Fruit fly (Drosophila melanogaster) whole organism, larva: Measurements from ENCODE around the gene CG14069.

Experiments used
- noc ChIP-seq: fragments of 200-800 bp; sonication (Bioruptor generic); optimal IDR thresholded peaks from 3 replicates; lab custom pipeline; 2019; ENCODE audit warnings: missing biosample characterization, mild to moderate bottlenecking, missing genetic modification characterization, moderate library complexity

CG14069 gene

DNA sequence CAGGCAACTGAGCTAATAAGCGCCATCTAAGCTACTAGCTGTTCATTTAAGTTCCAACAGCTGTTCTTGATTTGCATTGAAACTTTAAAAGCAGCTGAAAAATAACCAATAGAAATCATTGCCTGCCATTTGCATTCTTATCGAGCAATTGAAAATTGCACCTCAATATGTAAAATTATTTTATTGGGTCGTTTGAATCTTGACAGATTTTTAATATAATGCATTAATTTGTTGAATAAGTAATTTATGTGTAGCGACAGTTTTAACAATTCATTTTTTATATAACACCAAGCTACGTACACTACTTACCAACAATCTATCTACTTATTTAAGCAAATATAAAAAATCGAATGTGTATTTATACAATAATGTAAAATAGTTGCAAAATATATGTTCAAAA is at the start of gene CG14069:
Gene CG14069 (minus strand): TSS at position 101 of the 400 bp plus-strand sequence.
- TF ChIP-seq noc = no peak

DNA sequence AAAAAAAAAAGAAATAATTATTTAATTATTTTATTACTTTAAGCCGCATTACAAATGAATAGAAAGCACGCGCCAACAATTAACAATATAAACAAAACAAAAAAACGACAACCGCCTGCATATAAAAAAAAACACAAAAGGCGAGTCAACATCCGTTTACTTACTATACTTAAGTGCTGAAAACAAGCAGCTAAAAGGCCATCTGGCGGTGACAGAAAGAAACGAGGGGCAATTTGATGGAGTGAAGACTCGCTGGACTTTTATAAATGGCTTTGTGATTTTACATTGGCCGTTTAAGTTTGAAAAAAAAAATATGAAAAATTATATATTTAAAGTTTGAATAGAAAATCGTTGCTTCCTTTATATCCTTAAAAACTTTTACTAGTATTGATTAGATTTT is 29.7 kb upstream of the CG14069 start:
- no peak for TF ChIP-seq noc

DNA sequence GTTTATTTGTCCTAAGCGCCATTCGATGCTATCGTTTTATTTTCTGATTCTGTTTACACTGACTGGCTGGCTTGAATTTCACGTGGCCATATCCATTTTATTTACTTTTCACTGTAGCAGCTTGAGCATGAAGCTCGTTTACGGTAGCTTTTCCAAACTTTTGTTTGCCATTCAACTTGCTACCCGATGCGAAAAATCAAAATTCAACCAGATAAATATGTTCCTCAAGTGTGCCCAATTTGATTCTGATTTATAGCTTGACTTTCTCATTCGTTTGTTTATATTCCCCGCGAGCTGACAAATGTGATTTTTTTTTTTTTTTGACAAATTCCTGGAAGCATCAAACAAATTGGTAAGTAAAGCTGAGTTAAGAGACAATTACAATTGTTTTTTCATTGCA is 25.9 kb upstream of the CG14069 start, which contains the start of gene CG14072:
Gene CG14072 (plus strand): TSS at position 301 of the 400 bp plus-strand sequence.
- TF ChIP-seq noc = no peak

DNA sequence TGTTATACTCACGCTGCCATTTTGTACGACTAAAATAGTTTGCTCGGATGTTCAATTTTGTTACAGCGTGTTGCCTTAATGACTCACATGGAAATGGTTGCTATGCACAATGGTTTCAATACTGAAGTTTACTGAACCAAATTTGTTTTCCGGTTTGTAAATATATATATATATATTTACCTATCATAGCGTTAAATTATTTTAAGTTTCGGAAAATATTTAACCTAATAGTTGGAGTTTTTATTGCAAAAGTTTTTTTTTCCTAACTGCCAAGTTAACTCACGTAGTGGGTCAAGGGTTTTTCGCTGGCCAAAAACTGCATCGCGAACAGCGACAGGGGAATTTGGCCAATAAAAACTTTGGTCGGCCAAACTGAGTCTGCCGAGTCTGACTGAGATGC is 1.7 kb downstream of the CG14069 start, which contains the start of gene CG7309:
Gene CG7309 (minus strand): TSS at position 101 of the 400 bp plus-strand sequence.
- no peak for TF ChIP-seq noc

DNA sequence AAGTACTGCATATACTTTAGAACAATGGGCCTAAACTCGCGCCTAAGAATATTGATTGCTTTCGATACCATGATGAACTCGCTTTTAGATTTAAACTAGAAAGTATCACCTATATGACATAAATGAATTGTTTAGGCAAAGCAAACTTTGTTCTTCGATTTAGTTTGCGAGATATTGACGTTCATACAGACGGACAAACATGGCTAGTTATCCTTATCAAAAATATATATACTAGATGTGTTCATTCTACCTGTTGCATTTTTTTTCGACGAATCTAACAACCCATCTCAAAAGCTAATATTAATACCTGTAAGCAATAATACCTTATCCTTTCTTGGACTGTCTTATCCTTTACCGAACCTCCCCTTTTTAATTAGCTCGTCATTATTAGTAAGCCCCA is 8.8 kb downstream of the CG14069 start, which contains the start of gene CG14070:
Gene CG14070 (minus strand): TSS at position 101 of the 400 bp plus-strand sequence.
- TF ChIP-seq noc = no peak

DNA sequence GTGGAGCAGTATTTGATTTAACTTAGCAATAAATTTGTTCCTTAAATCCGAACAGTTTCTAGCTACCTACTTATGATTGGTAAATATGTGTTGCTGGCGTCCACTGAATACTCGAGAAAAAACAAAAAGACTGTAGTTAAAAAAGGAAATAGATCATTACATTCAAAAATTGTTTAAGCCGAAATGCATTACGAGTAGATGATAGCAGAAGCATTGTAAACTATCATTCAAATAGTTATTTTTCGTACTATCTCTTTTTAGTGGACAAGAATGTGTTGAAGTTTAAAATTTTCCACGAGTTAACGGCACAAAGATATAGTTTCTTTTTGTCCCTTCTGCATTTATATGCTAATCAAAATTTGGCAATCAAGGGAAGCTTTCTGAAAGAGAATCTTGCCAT is 21.6 kb downstream of the CG14069 start, which contains the start of gene CG14071:
Gene CG14071 (minus strand): TSS at position 101 of the 400 bp plus-strand sequence.
- TF ChIP-seq noc = no peak

DNA sequence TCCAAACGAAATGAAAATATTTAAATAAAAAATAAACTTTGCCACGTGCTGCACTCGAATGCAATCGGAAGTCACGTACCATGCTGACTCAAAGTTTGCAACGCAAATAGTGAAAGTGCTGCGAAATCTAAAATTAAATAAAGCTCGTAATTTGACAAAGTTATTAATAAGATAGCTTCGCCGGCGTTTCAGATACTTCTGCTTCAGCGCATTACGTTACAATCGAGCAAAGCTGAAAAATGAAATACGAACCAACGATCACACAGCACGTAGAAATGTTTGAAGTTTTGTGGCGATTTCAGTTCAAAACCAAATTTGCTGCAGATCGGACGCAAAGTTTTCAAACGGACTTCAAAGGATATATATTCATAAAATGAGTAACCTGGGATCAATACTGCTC is 40.6 kb downstream of the CG14069 start, which contains the start of gene CG12517:
Gene CG12517 (plus strand): TSS at position 301 of the 400 bp plus-strand sequence.
- TF ChIP-seq noc = no peak
